Fruit fly (Drosophila melanogaster): Measurements from ENCODE around the gene Ada.
A peak's percentile ranks its signal among the peaks of the same experiment; 100 is the strongest.

Ada gene

dm6 chr3R:9053021-9053420 is 12.0 kb upstream of the Ada start (continued):
- TF ChIP-seq CG32006 (GFP tag; optimal IDR thresholded peaks at IDR 0.05) (peak; percentile 57), vri (GFP tag; optimal IDR thresholded peaks at IDR 0.05) (peak; percentile 79), acj6 (GFP tag; optimal IDR thresholded peaks at IDR 0.05) (peak; percentile 22), eg (GFP tag; IDR thresholded peaks at IDR 0.05) (no peak), CG34406 (GFP tag; optimal IDR thresholded peaks at IDR 0.05) (peak; percentile 38), salr (GFP tag; optimal IDR thresholded peaks at IDR 0.05) (no peak), dac (GFP tag; optimal IDR thresholded peaks at IDR 0.05) (peak; percentile 27), CG6808 (GFP tag; optimal IDR thresholded peaks at IDR 0.05) (peak; percentile 74), CG16779 (tag; optimal IDR thresholded peaks at IDR 0.05) (peak; percentile 71), CG10669 (GFP tag; optimal IDR thresholded peaks at IDR 0.05) (peak; percentile 26), CG7368 (GFP tag; optimal IDR thresholded peaks at IDR 0.05) (peak; percentile 46), CG31627 (GFP tag; optimal IDR thresholded peaks at IDR 0.05) (peak; percentile 50), CG15336 (GFP tag; IDR thresholded peaks at IDR 0.05) (no peak), Hr38 (GFP tag; optimal IDR thresholded peaks at IDR 0.05) (no peak), Ets96B (tag; optimal IDR thresholded peaks at IDR 0.05) (peak; percentile 37), Smox (GFP tag; optimal IDR thresholded peaks at IDR 0.05) (peak; percentile 48), CG9139 (GFP tag; optimal IDR thresholded peaks at IDR 0.05) (peak; percentile 75), Lpt (GFP tag; optimal IDR thresholded peaks at IDR 0.05) (peak; percentile 79), fkh (GFP tag; optimal IDR thresholded peaks at IDR 0.05) (peak; percentile 84), CG6276 (GFP tag; optimal IDR thresholded peaks at IDR 0.05) (peak; percentile 64), CG1621 (tag; optimal IDR thresholded peaks at IDR 0.05) (peak; percentile 96), Ets21C (GFP tag; optimal IDR thresholded peaks at IDR 0.05) (peak; percentile 10)

DNA sequence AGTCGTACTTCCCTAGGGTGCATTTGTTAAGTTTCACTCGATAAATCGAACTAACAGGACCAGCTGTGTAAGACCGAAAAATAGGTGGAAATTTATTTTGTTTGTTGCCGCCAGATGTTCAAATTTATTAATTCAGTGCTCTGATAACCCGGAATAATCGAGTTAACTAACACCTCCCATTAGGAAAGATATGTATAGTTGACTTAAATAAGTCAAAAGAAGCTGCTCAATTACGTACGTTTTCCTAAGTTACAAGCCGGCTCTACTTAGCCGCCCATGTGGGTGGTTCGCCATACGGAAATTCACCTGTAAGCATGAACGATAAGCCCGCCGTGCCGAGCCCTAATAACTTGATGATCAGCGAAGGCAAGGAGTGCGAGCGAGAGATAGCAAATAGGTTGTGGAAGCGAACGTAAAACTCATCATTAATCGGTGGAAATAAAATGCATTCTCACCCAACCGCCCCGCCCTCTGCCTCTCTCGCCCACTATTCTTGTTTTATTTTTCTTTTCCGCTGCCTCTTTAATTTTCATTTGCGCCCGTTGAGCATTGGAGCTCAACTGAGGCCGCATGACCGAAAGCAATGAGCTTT is 11.0 kb upstream of the Ada start:
- TF ChIP-seq achi (GFP tag; optimal IDR thresholded peaks at IDR 0.05) (peak; percentile 58), CG4318 (GFP tag; optimal IDR thresholded peaks at IDR 0.05) (peak; percentile 53), Gug (GFP tag; IDR thresholded peaks at IDR 0.05) (no peak), CG6276 (GFP tag; optimal IDR thresholded peaks at IDR 0.05) (peak; percentile 47), Lpt (GFP tag; optimal IDR thresholded peaks at IDR 0.05) (no peak), Eip75B (GFP tag; optimal IDR thresholded peaks at IDR 0.05) (peak; percentile 17), Eip93F (GFP tag; optimal IDR thresholded peaks at IDR 0.05) (no peak), dac (GFP tag; optimal IDR thresholded peaks at IDR 0.05) (no peak), cyc (GFP tag; optimal IDR thresholded peaks at IDR 0.05) (peak; percentile 66), CG6808 (GFP tag; optimal IDR thresholded peaks at IDR 0.05) (peak; percentile 53), Smox (GFP tag; optimal IDR thresholded peaks at IDR 0.05) (peak; percentile 53), CG15336 (GFP tag; IDR thresholded peaks at IDR 0.05) (no peak), salr (GFP tag; optimal IDR thresholded peaks at IDR 0.05) (peak in 1 of 2 experiments; percentile 58), CG10631 (GFP tag; optimal IDR thresholded peaks at IDR 0.05) (peak; percentile 48), svp (GFP tag) (peak; percentile 90), CG8632 (GFP tag; optimal IDR thresholded peaks at IDR 0.05) (peak; percentile 63), spab (GFP tag; optimal IDR thresholded peaks at IDR 0.05) (peak; percentile 48), CG6163 (GFP tag; IDR thresholded peaks at IDR 0.05) (no peak), Hr39 (GFP tag; optimal IDR thresholded peaks at IDR 0.05) (peak; percentile 80), CG10669 (GFP tag; optimal IDR thresholded peaks at IDR 0.05) (peak; percentile 38), CG11294 (GFP tag; IDR thresholded peaks at IDR 0.05) (no peak), Ets96B (tag; optimal IDR thresholded peaks at IDR 0.05) (peak; percentile 51), ss (GFP tag; optimal IDR thresholded peaks at IDR 0.05) (peak in 1 of 2 experiments; percentile 47), CG6854 (GFP tag; optimal IDR thresholded peaks at IDR 0.05) (no peak), CG7368 (GFP tag; optimal IDR thresholded peaks at IDR 0.05) (peak; percentile 31), Sox14 (GFP tag; optimal IDR thresholded peaks at IDR 0.05) (peak; percentile 67), lz (GFP tag; optimal IDR thresholded peaks at IDR 0.05) (peak; percentile 69), CG1621 (tag; optimal IDR thresholded peaks at IDR 0.05) (no peak), CG11762 (GFP tag; optimal IDR thresholded peaks at IDR 0.05; ENCODE audit: insufficient read depth) (peak; percentile 30), Eip78C (GFP tag) (peak; percentile 83), fd59A (GFP tag; optimal IDR thresholded peaks at IDR 0.05) (peak; percentile 73), CG16779 (tag; optimal IDR thresholded peaks at IDR 0.05) (no peak), acj6 (GFP tag; optimal IDR thresholded peaks at IDR 0.05) (peak; percentile 46), Met (GFP tag; optimal IDR thresholded peaks at IDR 0.05) (peak; percentile 62), pdm3 (GFP tag; optimal IDR thresholded peaks at IDR 0.05) (peak; percentile 71), eg (GFP tag; IDR thresholded peaks at IDR 0.05) (no peak), CG11902 (GFP tag; optimal IDR thresholded peaks at IDR 0.05) (peak; percentile 55), vri (GFP tag; optimal IDR thresholded peaks at IDR 0.05) (no peak), Sox15 (GFP tag; optimal IDR thresholded peaks at IDR 0.05) (peak; percentile 71), dsx (GFP tag; optimal IDR thresholded peaks at IDR 0.05; ENCODE audit: poor library complexity, severe bottlenecking) (no peak), CG31627 (GFP tag; optimal IDR thresholded peaks at IDR 0.05) (peak; percentile 66)
